Worm (Caenorhabditis elegans) whole organism, dauer: ENCODE results near the gene cox-17.

Source experiments
- unc-62 ChIP-seq: sonication (generic microtip); optimal IDR thresholded peaks from 2 replicates; lab custom pipeline; 2017; ENCODE audit warnings: missing biosample characterization, missing genetic modification reagents, missing genetic modification characterization

cox-17 gene

DNA sequence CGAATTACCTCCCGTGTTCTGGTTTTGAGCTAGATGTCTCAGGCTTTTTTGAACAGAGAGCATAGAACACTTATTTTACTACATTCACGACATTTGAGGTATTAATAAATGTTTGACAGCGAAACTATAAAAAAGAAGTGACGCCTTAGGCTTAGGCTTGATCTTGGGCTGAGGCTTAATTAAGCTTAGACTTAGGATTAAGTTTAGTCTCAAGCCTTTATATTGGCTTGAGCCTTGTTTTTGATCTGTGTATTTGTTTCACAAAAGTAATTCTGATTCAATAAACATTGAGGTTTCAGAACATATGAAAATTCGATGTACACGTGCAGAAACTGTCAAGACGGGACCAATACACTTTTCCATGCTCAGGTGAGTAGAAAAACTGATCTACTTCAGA is 18.9 kb downstream of the cox-17 start, which contains the start of gene klp-20:
Gene klp-20 (plus strand): TSS at position 298 of the 397 bp plus-strand sequence.
- TF ChIP-seq unc-62 (GFP tag; lab: Kevin White, UChicago) = no peak

DNA sequence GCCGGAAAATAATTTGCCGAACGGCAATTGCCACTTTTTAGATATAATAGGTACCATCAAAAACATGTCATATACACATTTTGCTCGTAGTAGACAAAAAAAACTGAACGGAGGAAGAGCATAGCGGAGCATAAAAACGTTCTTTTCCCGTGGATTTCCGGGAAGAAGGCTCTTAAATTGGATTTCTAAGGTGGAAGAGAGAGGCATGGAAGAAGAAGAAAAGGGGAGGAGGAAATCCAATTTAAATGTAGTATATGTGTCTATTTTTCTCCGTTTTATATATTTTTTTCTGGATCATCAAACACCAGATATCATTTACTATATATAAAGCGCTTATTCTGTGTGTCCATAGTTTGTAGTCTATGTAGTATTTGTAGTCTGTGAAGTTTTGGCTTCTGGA is 20.6 kb downstream of the cox-17 start:
- TF ChIP-seq unc-62 (GFP tag; lab: Kevin White, UChicago) = no peak

DNA sequence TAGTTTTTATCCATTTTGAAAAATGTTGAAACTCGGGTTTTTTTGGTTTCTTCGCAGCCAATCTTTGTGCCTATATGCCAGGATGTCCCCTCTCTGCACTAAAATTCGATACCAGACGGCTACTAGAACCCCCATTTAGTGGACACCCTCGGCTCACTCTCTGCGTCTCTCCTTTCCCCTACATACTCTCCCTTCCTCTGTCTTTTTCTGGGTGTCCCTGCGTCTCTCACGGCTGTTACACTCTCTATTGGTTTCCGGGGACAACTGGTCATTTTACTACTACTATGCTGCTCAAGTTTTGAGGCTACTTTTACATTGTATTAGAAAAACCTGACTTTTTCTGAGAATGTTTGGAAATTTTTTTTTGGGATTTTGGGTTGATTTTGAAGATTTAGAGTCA is 29.6 kb downstream of the cox-17 start:
- no peak for TF ChIP-seq unc-62 (GFP tag; lab: Kevin White, UChicago)

DNA sequence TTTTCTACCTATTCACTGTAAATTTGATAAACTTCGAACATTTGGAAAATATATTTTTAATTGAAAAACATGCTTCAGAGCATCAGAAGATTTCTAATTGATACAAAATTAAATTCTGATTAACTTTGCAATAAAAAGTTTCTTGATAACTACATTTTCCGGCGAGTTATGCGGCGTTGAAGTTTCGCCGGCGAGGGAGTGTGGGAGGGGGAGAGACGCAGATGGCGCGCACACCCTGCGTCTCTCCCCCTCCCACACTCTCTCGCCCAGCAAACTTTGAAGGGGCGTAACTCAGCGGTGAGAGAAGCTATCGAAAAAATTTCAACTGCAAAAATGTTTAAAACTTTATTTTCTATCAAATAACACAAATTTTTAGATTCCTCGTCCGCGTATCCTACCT is 31.7 kb downstream of the cox-17 start:
- no peak for TF ChIP-seq unc-62 (GFP tag; lab: Kevin White, UChicago)

- no peak for TF ChIP-seq unc-62 (GFP tag; lab: Kevin White, UChicago)
Observed at ce11 chrIII:227033-227432, 36.2 kb downstream of the cox-17 start.

DNA sequence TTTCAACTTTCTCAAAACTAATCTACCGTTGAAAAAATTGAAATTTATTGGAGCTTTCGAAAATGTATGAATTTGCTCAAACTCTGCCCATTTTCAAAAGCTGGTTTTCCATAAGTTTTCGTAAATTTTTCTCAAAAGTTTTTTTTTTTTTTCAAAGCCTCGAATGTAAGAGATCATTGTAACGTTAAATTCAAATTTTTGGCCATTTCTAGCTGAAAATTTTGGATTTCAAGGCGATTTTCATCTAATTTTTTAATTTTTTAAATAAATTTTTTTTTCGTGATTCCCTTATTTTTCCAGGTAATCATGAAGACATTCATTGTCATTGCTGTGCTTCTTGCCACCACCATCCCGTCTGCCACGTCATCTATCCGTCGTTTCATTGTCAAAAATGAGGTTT is 39.3 kb downstream of the cox-17 start, which contains the start of gene hpo-38:
Gene hpo-38 (plus strand): TSS at position 301 of the 400 bp plus-strand sequence.
- no peak for TF ChIP-seq unc-62 (GFP tag; lab: Kevin White, UChicago)

DNA sequence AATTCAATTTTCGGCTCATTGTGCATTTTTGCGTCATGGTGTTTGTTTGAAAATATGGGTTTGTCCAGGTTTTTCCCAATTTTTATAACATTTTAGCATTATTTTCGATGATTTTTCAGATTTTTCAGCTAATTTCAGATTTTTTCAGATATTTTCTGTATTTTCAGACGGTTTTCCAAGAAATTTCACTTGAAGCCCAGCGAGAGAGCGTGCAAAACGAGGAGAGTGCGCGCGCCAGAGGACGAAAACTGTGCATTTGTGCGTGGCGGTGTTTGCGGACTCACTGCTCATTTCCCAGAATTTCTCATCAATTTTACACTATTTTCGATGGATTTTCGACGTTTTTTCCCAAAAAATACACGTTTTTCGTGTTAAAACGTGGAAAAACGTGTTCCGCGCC is 44.3 kb downstream of the cox-17 start:
- no peak for TF ChIP-seq unc-62 (GFP tag; lab: Kevin White, UChicago)

DNA sequence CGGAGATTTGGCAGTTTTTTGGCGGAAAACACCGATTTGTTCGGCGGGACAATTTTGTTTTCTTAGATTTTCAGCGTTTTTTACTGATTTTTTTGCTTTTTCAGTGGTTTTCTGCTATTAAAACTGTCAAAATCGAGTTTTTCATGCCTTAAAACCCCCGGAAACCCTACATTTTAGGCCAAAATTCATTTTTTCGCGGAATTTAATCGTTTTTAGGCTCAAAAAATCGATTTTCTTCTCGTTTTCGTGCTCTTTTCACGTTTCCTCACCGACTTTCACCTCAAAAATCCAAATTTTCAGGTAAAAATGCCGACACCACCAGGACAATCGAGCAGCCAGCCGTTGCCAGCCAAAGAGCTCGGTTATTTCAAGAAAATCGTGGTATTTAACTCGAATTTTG is 44.8 kb downstream of the cox-17 start, which contains the start of gene hpo-29:
Gene hpo-29 (plus strand): TSS at position 301 of the 400 bp plus-strand sequence.
- no peak for TF ChIP-seq unc-62 (GFP tag; lab: Kevin White, UChicago)
